Fruit fly (Drosophila melanogaster): ENCODE measurements around the gene hdm.

The hdm gene

DNA sequence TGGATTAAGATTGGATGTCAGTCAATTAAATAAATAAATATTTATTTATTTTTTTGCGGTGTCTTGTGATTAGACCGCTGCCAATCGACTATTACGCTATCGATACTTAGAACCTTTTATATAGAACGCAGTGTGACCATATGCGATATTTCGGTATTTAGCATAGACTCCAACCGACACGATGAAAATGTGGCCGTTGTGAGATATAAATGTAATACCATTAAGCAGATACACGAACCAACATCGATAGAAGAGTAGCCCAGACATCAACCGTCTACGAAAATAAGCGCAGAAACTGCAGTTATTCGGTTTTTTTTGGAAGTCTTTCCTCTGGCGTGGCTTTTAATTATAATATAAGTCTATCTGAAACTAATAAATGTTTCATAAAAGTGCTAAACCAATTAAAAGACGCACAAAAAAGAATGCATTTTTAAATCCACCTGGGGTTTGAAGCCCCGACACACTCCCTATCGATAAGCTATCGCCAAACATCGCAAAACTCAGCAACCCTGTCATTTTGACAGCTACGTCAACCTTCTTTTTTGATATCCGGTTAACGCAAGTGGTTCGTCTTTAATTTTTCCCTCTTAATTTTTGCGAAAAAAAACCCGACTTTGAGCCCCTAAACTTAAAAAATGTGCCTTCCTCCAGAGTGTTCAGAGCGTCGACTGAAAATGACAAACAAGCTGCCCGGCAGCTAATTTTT lies 13.4 kb upstream of the hdm start, which contains the start of the genes Dhdds and RpS14a (continued):
- TF ChIP-seq Ravus (GFP tag; IDR thresholded peaks at IDR 0.05) (no peak), CG8765 (GFP tag; IDR thresholded peaks at IDR 0.05) (no peak), sim (GFP tag; IDR thresholded peaks at IDR 0.05) (no peak), CG9876 (GFP tag; optimal IDR thresholded peaks at IDR 0.05) (peak; percentile 41), CG6689 (GFP tag; IDR thresholded peaks at IDR 0.05) (no peak), tx (GFP tag; optimal IDR thresholded peaks at IDR 0.05) (no peak), CG10565 (GFP tag; optimal IDR thresholded peaks at IDR 0.05) (no peak), Optix (GFP tag; IDR thresholded peaks at IDR 0.05) (no peak; the same call in 2 of the 3 replicates), CG5180 (GFP tag; optimal IDR thresholded peaks at IDR 0.05) (no peak), tgo (GFP tag; IDR thresholded peaks at IDR 0.05) (no peak), nau (GFP tag; optimal IDR thresholded peaks at IDR 0.05) (peak; percentile 75), B-H1 (GFP tag; IDR thresholded peaks at IDR 0.05) (no peak; the same call in 2 of the 3 replicates), toy (GFP tag; IDR thresholded peaks at IDR 0.05) (no peak), jigr1 (GFP tag; IDR thresholded peaks at IDR 0.05) (no peak), CG34376 (GFP tag; optimal IDR thresholded peaks at IDR 0.05) (peak; percentile 82), sens-2 (GFP tag; IDR thresholded peaks at IDR 0.05) (0 out of 2 replicates have a peak, but pooled peaks have one; percentile 19), HmgZ (tag; optimal IDR thresholded peaks at IDR 0.05) (no peak), NC2β (GFP tag; optimal IDR thresholded peaks at IDR 0.05) (peak; percentile 88), yki (optimal IDR thresholded peaks at IDR 0.05) (peak; percentile 22), gfzf (GFP tag; optimal IDR thresholded peaks at IDR 0.05) (peak; percentile 89), jing (GFP tag; optimal IDR thresholded peaks at IDR 0.05) (no peak), H2.0 (GFP tag; IDR thresholded peaks at IDR 0.05) (no peak), Opbp (GFP tag; IDR thresholded peaks at IDR 0.05; ENCODE audit: partially characterized antibody) (peak; percentile 68), CG13424 (tag; optimal IDR thresholded peaks at IDR 0.05) (peak; percentile 15), klu (GFP tag; IDR thresholded peaks at IDR 0.05) (no peak; the same call in 1 of the 2 replicates), CG2199 (GFP tag; IDR thresholded peaks at IDR 0.05) (no peak), sug (tag; optimal IDR thresholded peaks at IDR 0.05) (peak; percentile 63), Elba2 (GFP tag; optimal IDR thresholded peaks at IDR 0.05) (peak; percentile 25), ken (GFP tag; IDR thresholded peaks at IDR 0.05) (peak; percentile 4; the same call in 1 of the 3 replicates), pros (GFP tag; optimal IDR thresholded peaks at IDR 0.05) (no peak), slbo (GFP tag; IDR thresholded peaks at IDR 0.05) (no peak; the same call in 1 of the 2 replicates), danr (GFP tag; IDR thresholded peaks at IDR 0.05) (no peak), Vsx1 (GFP tag; optimal IDR thresholded peaks at IDR 0.05) (peak; percentile 54), CG6854 (GFP tag; optimal IDR thresholded peaks at IDR 0.05) (peak; percentile 29), pb (GFP tag; optimal IDR thresholded peaks at IDR 0.05) (peak; percentile 31), dm (GFP tag; optimal IDR thresholded peaks at IDR 0.05) (peak; percentile 60), CG18476 (GFP tag; optimal IDR thresholded peaks at IDR 0.05) (peak; percentile 44), Tbp (GFP tag; optimal IDR thresholded peaks at IDR 0.05) (peak; percentile 45), kay (GFP tag; optimal IDR thresholded peaks at IDR 0.05) (no peak), CG10209 (GFP tag; optimal IDR thresholded peaks at IDR 0.05) (peak; percentile 70), ind (GFP tag; optimal IDR thresholded peaks at IDR 0.05) (peak; percentile 24), CG15696 (tag; optimal IDR thresholded peaks at IDR 0.05) (peak; percentile 22), oc (tag; optimal IDR thresholded peaks at IDR 0.05) (no peak), CG1233 (GFP tag; optimal IDR thresholded peaks at IDR 0.05) (peak; percentile 59), Six4 (GFP tag; optimal IDR thresholded peaks at IDR 0.05) (peak; percentile 11), CG32532 (GFP tag; IDR thresholded peaks at IDR 0.05) (peak; percentile 60; the same call in 1 of the 2 replicates), dmrt99B (tag; optimal IDR thresholded peaks at IDR 0.05) (no peak), wek (GFP tag; optimal IDR thresholded peaks at IDR 0.05) (peak; percentile 17), Dad (GFP tag; optimal IDR thresholded peaks at IDR 0.05) (peak; percentile 58), CHES-1-like (GFP tag; optimal IDR thresholded peaks at IDR 0.05) (peak; percentile 72), da (GFP tag; optimal IDR thresholded peaks at IDR 0.05) (no peak)
